Fruit fly (Drosophila melanogaster): ENCODE measurements around the gene CG1486.
A peak's percentile ranks its signal among the peaks of the same experiment; 100 is the strongest.

DNA sequence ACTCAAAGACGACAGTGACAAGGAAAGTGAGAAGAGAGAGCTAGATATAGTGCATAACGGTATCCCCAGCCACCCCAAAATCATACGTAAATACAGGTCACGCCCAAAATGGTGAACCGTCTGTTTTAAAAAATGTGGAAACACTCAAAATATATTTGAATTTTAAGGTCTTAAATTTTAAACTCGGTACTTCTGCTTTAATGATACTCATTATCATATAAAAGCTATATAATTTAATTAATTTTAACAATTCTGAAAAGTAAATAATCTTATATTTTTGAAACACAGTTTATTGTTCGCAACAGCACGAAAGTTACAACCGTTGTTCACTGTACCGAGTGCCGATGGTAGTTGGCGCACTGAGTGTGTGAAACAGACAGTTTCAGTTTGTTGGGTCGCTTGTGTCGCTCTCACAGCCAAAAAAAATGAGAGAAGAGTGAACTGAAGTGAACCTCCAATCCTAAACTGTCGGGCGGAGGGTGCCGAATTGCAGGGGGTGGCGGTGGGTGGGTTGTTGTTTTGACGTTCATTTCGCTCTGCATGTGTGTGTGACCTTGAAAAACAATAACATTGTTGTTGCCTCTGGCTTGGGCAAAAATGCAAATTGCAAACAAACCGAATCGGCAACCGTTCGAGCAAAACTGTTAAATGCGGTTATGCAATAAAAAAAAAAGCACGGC is 42.6 kb downstream of the CG1486 start:
- TF ChIP-seq pad (GFP tag; optimal IDR thresholded peaks at IDR 0.05) = peak; percentile 93
- peak; percentile 72 for TF ChIP-seq tj (GFP tag; optimal IDR thresholded peaks at IDR 0.05)
- TF ChIP-seq CG5204 (GFP tag; optimal IDR thresholded peaks at IDR 0.05) = peak; percentile 56
- TF ChIP-seq toe (GFP tag; optimal IDR thresholded peaks at IDR 0.05) = peak; percentile 74
- peak; percentile 85 for TF ChIP-seq CG1620 (GFP tag; optimal IDR thresholded peaks at IDR 0.05)
- peak; percentile 81 for TF ChIP-seq Crg-1 (GFP tag; optimal IDR thresholded peaks at IDR 0.05)
- peak; percentile 95 for TF ChIP-seq CG11617 (GFP tag; optimal IDR thresholded peaks at IDR 0.05)
- TF ChIP-seq CG12768 (GFP tag; optimal IDR thresholded peaks at IDR 0.05) = peak; percentile 94
- TF ChIP-seq CG7101 (tag; optimal IDR thresholded peaks at IDR 0.05) = peak; percentile 97
- TF ChIP-seq CG14711 (tag; optimal IDR thresholded peaks at IDR 0.05) = peak; percentile 91
- TF ChIP-seq kay (GFP tag; ENCODE audit: borderline replicate concordance) = no peak
- peak; percentile 82 for TF ChIP-seq cic (GFP tag; optimal IDR thresholded peaks at IDR 0.05)

Measured in whole organism, adult.